Worm (Caenorhabditis elegans) whole organism, early embryonic: Measurements from ENCODE around the gene C14A11.6.

Experiments used
- ama-1 ChIP-seq: fragments of 150-350 bp; optimal IDR thresholded peaks from 2 replicates; lab custom pipeline; 2014
- ceh-13 ChIP-seq: fragments of 200-800 bp; sonication (Bioruptor generic); optimal IDR thresholded peaks from 2 replicates; lab custom pipeline; 2018; ENCODE audit warnings: mild to moderate bottlenecking, missing genetic modification characterization, missing compliant biosample characterization
- flt-1 ChIP-seq: fragments of 200-800 bp; sonication (Bioruptor generic); IDR thresholded peaks from 2 replicates; pipeline ENCODE4 v1.3.6; 2022; ENCODE audit warnings: missing genetic modification characterization, missing compliant biosample characterization
- pes-1 ChIP-seq: fragments of 200-800 bp; sonication (Bioruptor generic); IDR thresholded peaks from 2 replicates; pipeline ENCODE4 v1.3.6; 2022; ENCODE audit warnings: missing genetic modification reagents, missing genetic modification characterization, missing compliant biosample characterization
- sea-1 ChIP-seq: fragments of 200-800 bp; sonication (Bioruptor generic); conservative IDR thresholded peaks from 2 replicates; pipeline ENCODE4 v1.3.6; 2022; ENCODE audit warnings: missing genetic modification characterization, missing compliant biosample characterization
- tra-4 ChIP-seq: sonication (generic microtip); optimal IDR thresholded peaks from 2 replicates; lab custom pipeline; 2017; ENCODE audit warnings: missing genetic modification characterization, missing compliant biosample characterization

DNA sequence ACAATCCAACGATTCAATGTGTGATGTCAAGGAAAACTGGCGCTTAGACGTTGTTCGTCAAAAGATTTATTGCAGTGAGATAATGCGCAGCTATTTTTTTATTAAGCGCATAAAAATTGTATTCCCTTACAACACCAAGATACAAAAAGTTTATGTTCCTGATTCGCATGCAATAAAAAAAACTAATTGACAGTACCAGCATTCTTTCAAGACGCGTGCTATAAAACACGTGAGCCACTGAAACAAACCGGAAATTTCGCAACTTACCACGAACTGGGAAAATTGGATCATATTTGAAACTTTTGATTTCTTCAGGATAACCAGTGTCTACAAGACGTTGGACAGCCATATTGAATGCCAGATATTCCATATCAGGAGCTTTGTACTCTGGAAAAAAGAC lies 23.5 kb upstream of the C14A11.6 start:
- no peak for TF ChIP-seq flt-1
- no peak for TF ChIP-seq ama-1 (lab: Kevin White, UChicago)
- TF ChIP-seq ceh-13 (GFP tag; lab: Kevin White, UChicago), result no peak
- no peak for TF ChIP-seq tra-4 (tag; lab: Kevin White, UChicago)
- no peak for TF ChIP-seq sea-1 (GFP tag; lab: Robert Waterston, UW)
- no peak for TF ChIP-seq pes-1 (GFP tag; lab: Robert Waterston, UW)
